Fruit fly (Drosophila melanogaster) whole organism, embryonic: ENCODE results near the gene Dr.

Experiments
- BtbVII ChIP-seq: fragments of 200-800 bp; sonication (Bioruptor generic); optimal IDR thresholded peaks from 3 replicates; lab custom pipeline; 2017; ENCODE audit warnings: missing biosample characterization, mild to moderate bottlenecking, missing genetic modification characterization
- CG10366 ChIP-seq: fragments of 200-800 bp; sonication (Bioruptor generic); IDR thresholded peaks from 2 replicates; pipeline ENCODE4 v1.3.6; 2022; ENCODE audit warnings: missing biosample characterization, missing genetic modification characterization
- CG15269 ChIP-seq: fragments of 200-800 bp; sonication (Bioruptor generic); optimal IDR thresholded peaks from 2 replicates; lab custom pipeline; 2018; ENCODE audit warnings: missing biosample characterization, mild to moderate bottlenecking, missing genetic modification characterization, moderate library complexity
- CG15479 ChIP-seq: fragments of 200-800 bp; sonication (Bioruptor generic); optimal IDR thresholded peaks from 3 replicates; lab custom pipeline; 2019; ENCODE audit warnings: missing biosample characterization, mild to moderate bottlenecking, missing genetic modification characterization, moderate library complexity
- CG17912 ChIP-seq: fragments of 200-800 bp; sonication (Bioruptor generic); optimal IDR thresholded peaks from 2 replicates; lab custom pipeline; 2018; ENCODE audit warnings: missing biosample characterization, mild to moderate bottlenecking, missing genetic modification characterization
- CG30431 ChIP-seq: fragments of 200-800 bp; sonication (Bioruptor generic); optimal IDR thresholded peaks from 2 replicates; lab custom pipeline; 2017; ENCODE audit warnings: missing biosample characterization, missing genetic modification characterization
- CG7963 ChIP-seq: fragments of 200-800 bp; sonication (Bioruptor generic); IDR thresholded peaks from 3 replicates; pipeline ENCODE4 v1.3.6; 2022; ENCODE audit warnings: missing biosample characterization, missing genetic modification characterization; ENCODE audit not compliant: partially characterized antibody
- CG7987 ChIP-seq: fragments of 200-800 bp; sonication (Bioruptor generic); optimal IDR thresholded peaks from 2 replicates; lab custom pipeline; 2018; ENCODE audit warnings: missing biosample characterization, mild to moderate bottlenecking, missing genetic modification characterization, moderate library complexity
- CG8281 ChIP-seq: fragments of 200-800 bp; sonication (Bioruptor generic); optimal IDR thresholded peaks from 2 replicates; lab custom pipeline; 2018; ENCODE audit warnings: missing biosample characterization, mild to moderate bottlenecking, missing genetic modification characterization, moderate library complexity
- CG9876 ChIP-seq: fragments of 200-800 bp; sonication (Bioruptor generic); optimal IDR thresholded peaks from 2 replicates; lab custom pipeline; 2016; ENCODE audit warnings: missing biosample characterization, missing genetic modification characterization
- CrebB ChIP-seq: fragments of 200-800 bp; sonication (Bioruptor generic); optimal IDR thresholded peaks from 3 replicates; lab custom pipeline; 2018; ENCODE audit warnings: missing biosample characterization, mild to moderate bottlenecking, missing genetic modification characterization
- D ChIP-seq, 2 experiments: fragments of 200-800 bp in 1 of 2; fragments of >200 bp in 1 of 2; sonication (Bioruptor generic) in 1 of 2; optimal IDR thresholded peaks; 2 replicates in 1 of 2; 3 replicates in 1 of 2; lab custom pipeline; 2017; ENCODE audit warnings: mild to moderate bottlenecking in 1 of 2, missing biosample characterization in 1 of 2, missing genetic modification characterization in 1 of 2, missing genetic modification reagents in 1 of 2
- D19A ChIP-seq: fragments of 200-800 bp; optimal IDR thresholded peaks from 3 replicates; lab custom pipeline; 2019; ENCODE audit warnings: missing biosample characterization, mild to moderate bottlenecking, missing genetic modification characterization, moderate library complexity
- Med ChIP-seq: fragments of 200-800 bp; sonication (Bioruptor generic); peaks from one replicate; lab custom pipeline; 2016; ENCODE audit warnings: missing biosample characterization, missing genetic modification characterization, mild to moderate bottlenecking, inconsistent platforms, moderate library complexity
- Optix ChIP-seq: fragments of 200-800 bp; sonication (Bioruptor generic); IDR thresholded peaks from 3 replicates; pipeline ENCODE4 v1.3.6; 2022; ENCODE audit warnings: missing biosample characterization, missing genetic modification characterization
- Sry-β ChIP-seq: fragments of 200-800 bp; sonication (Bioruptor generic); optimal IDR thresholded peaks from 2 replicates; lab custom pipeline; 2018; ENCODE audit warnings: missing biosample characterization, mild to moderate bottlenecking, missing genetic modification characterization, moderate library complexity
- Ssrp ChIP-seq: fragments of 200-800 bp; sonication (Bioruptor generic); optimal IDR thresholded peaks from 2 replicates; lab custom pipeline; 2018; ENCODE audit warnings: missing biosample characterization, mild to moderate bottlenecking, missing genetic modification characterization, moderate library complexity
- ac ChIP-seq: fragments of 200-800 bp; sonication (Bioruptor generic); optimal IDR thresholded peaks from 3 replicates; lab custom pipeline; 2017; ENCODE audit warnings: missing biosample characterization, mild to moderate bottlenecking, missing genetic modification characterization
- al ChIP-seq: fragments of 200-800 bp; sonication (Bioruptor generic); IDR thresholded peaks from 2 replicates; pipeline ENCODE4 v1.3.6; 2022; ENCODE audit warnings: missing biosample characterization, missing genetic modification characterization
- ash1 ChIP-seq: fragments of 200-800 bp; sonication (Bioruptor generic); optimal IDR thresholded peaks from 2 replicates; lab custom pipeline; 2018; ENCODE audit warnings: missing biosample characterization, mild to moderate bottlenecking, missing genetic modification characterization
- h ChIP-seq: fragments of >200 bp; optimal IDR thresholded peaks from 2 replicates; lab custom pipeline; 2017
- ham ChIP-seq: fragments of 200-800 bp; sonication (Bioruptor generic); IDR thresholded peaks from 2 replicates; pipeline ENCODE4 v1.3.6; 2022; ENCODE audit warnings: missing biosample characterization, missing genetic modification characterization
- insv ChIP-seq, 2 experiments: fragments of 200-800 bp; sonication (Bioruptor generic); optimal IDR thresholded peaks; 3 replicates each; lab custom pipeline; 2016 to 2018; ENCODE audit warnings: missing biosample characterization in 2 of 2, missing genetic modification characterization in 2 of 2
- lmd ChIP-seq: fragments of 200-800 bp; sonication (Bioruptor generic); IDR thresholded peaks from 2 replicates; pipeline ENCODE4 v1.3.6; 2022; ENCODE audit warnings: missing biosample characterization, missing genetic modification characterization
- luna ChIP-seq: fragments of 200-800 bp; sonication (Bioruptor generic); optimal IDR thresholded peaks from 2 replicates; lab custom pipeline; 2016; ENCODE audit warnings: missing biosample characterization, missing genetic modification characterization
- mld ChIP-seq: fragments of 200-800 bp; sonication (Bioruptor generic); IDR thresholded peaks from 3 replicates; pipeline ENCODE4 v1.3.6; 2022; ENCODE audit warnings: missing biosample characterization, missing genetic modification characterization; ENCODE audit not compliant: partially characterized antibody
- nerfin-2 ChIP-seq: fragments of 200-800 bp; sonication (Bioruptor generic); IDR thresholded peaks from 2 replicates; pipeline ENCODE4 v1.3.6; 2022; ENCODE audit warnings: missing biosample characterization, missing genetic modification characterization; ENCODE audit not compliant: partially characterized antibody
- pfk ChIP-seq: fragments of 200-800 bp; sonication (Bioruptor generic); optimal IDR thresholded peaks from 2 replicates; lab custom pipeline; 2018; ENCODE audit warnings: missing biosample characterization, mild to moderate bottlenecking, missing genetic modification characterization, moderate library complexity
- pho ChIP-seq: fragments of 200-800 bp; sonication (Bioruptor generic); optimal IDR thresholded peaks from 2 replicates; lab custom pipeline; 2016; ENCODE audit warnings: missing biosample characterization, missing genetic modification characterization
- sens ChIP-seq: fragments of 200-800 bp; sonication (Bioruptor generic); peaks from one replicate; lab custom pipeline; 2016; ENCODE audit warnings: missing biosample characterization, missing genetic modification characterization
- sisA ChIP-seq: fragments of 200-800 bp; sonication (Bioruptor generic); IDR thresholded peaks from 2 replicates; pipeline ENCODE4 v1.3.6; 2022; ENCODE audit warnings: missing biosample characterization, missing genetic modification characterization
- tin ChIP-seq: fragments of 200-800 bp; sonication (Bioruptor generic); optimal IDR thresholded peaks from 3 replicates; lab custom pipeline; 2016; ENCODE audit warnings: missing biosample characterization, missing genetic modification characterization
- tll ChIP-seq, 2 experiments: fragments of 200-800 bp in 1 of 2; fragments of >200 bp in 1 of 2; sonication (Bioruptor generic) in 1 of 2; optimal IDR thresholded peaks; 2 replicates each; lab custom pipeline; 2017 to 2019; ENCODE audit warnings: missing biosample characterization in 2 of 2, missing genetic modification characterization in 2 of 2, mild to moderate bottlenecking in 1 of 2, moderate library complexity in 1 of 2
- trh ChIP-seq: fragments of 200-800 bp; sonication (Bioruptor generic); optimal IDR thresholded peaks from 2 replicates; lab custom pipeline; 2016; ENCODE audit warnings: missing biosample characterization, missing genetic modification characterization
- zen ChIP-seq: fragments of 200-800 bp; sonication (Bioruptor generic); optimal IDR thresholded peaks from 3 replicates; lab custom pipeline; 2018; ENCODE audit warnings: missing biosample characterization, mild to moderate bottlenecking, missing genetic modification characterization, moderate library complexity
- zen2 ChIP-seq: fragments of 200-800 bp; sonication (Bioruptor generic); IDR thresholded peaks from 3 replicates; pipeline ENCODE4 v1.3.6; 2022; ENCODE audit warnings: missing biosample characterization, missing genetic modification characterization; ENCODE audit not compliant: partially characterized antibody

Dr gene

dm6 chr3R:29584266-29584665 lies 28.1 kb downstream of the Dr start (continued):
- TF ChIP-seq sisA (GFP tag; lab: Robert Waterston, UW), result peak; percentile 26; the same call in 1 of the 2 replicates
- TF ChIP-seq, all 482 proteins: peak for 28

- TF ChIP-seq CG7987 (no peak), D19A (tag; lab: Kevin White, UChicago) (peak; percentile 55), Med (GFP tag; lab: Kevin White, UChicago) (peak; percentile 32), sens (GFP tag; lab: Kevin White, UChicago) (peak; percentile 51)
Observed at dm6 chr3R:29585015-29585701, 29.0 kb downstream of the Dr start.

dm6 chr3R:29586743-29587142 lies 30.6 kb downstream of the Dr start:
- peak in 1 of 2 experiments; percentile 80 for TF ChIP-seq tll (GFP tag; optimal IDR thresholded peaks at IDR 0.05; lab: Kevin White, UChicago)
- no peak for TF ChIP-seq nerfin-2 (GFP tag; lab: Robert Waterston, UW)
- TF ChIP-seq zen (tag; lab: Kevin White, UChicago), result peak; percentile 53

- TF ChIP-seq CG7963, result no peak
- TF ChIP-seq, all 482 proteins: peak for 0
Observed at dm6 chr3R:29588004-29588403, 31.8 kb downstream of the Dr start, which contains the start of gene CG7567. Gene CG7567, minus strand, starts transcription at chr3R:29588104.

- TF ChIP-seq Optix (GFP tag; lab: Robert Waterston, UW) (0 out of 3 replicates have a peak, but pooled peaks have one; percentile 9), CG15479 (GFP tag; lab: Kevin White, UChicago) (no peak), ac (GFP tag; lab: Kevin White, UChicago) (no peak)
Observed at dm6 chr3R:29589662-29590061, 33.5 kb downstream of the Dr start, which contains the start of gene CG11470. Gene CG11470, minus strand, starts transcription at chr3R:29589762.

dm6 chr3R:29590806-29591205 lies 34.6 kb downstream of the Dr start, which contains the start of gene CG31041:
Gene CG31041, minus strand, starts transcription at chr3R:29590906.
- peak; percentile 35 for TF ChIP-seq CG8281 (tag; lab: Kevin White, UChicago)
- no peak for TF ChIP-seq luna (GFP tag; lab: Kevin White, UChicago)

- no peak for TF ChIP-seq lmd (GFP tag; lab: Robert Waterston, UW)
- TF ChIP-seq ham, result no peak
- peak; percentile 17 for TF ChIP-seq CG9876 (GFP tag; lab: Kevin White, UChicago)
- TF ChIP-seq trh (GFP tag; lab: Kevin White, UChicago), result no peak
- TF ChIP-seq tin (GFP tag; lab: Kevin White, UChicago), result peak; percentile 51
- TF ChIP-seq pfk (GFP tag; lab: Kevin White, UChicago), result no peak
- TF ChIP-seq CG10366 (GFP tag; lab: Robert Waterston, UW), result no peak
- TF ChIP-seq BtbVII (GFP tag; lab: Kevin White, UChicago), result no peak
- no peak for TF ChIP-seq CG17912 (GFP tag; lab: Kevin White, UChicago)
- TF ChIP-seq al (GFP tag; lab: Robert Waterston, UW), result no peak
- TF ChIP-seq h, result no peak
- no peak for TF ChIP-seq pho (GFP tag; lab: Kevin White, UChicago)
- no peak for TF ChIP-seq Ssrp
- TF ChIP-seq mld (GFP tag; lab: Robert Waterston, UW), result peak; percentile 96
- TF ChIP-seq insv (GFP tag; optimal IDR thresholded peaks at IDR 0.05; lab: Kevin White, UChicago), result peak in 1 of 2 experiments; percentile 28
- TF ChIP-seq Sry-β (GFP tag; lab: Kevin White, UChicago), result no peak
- TF ChIP-seq CrebB (tag; lab: Kevin White, UChicago), result peak; percentile 26
- no peak for TF ChIP-seq CG15269 (tag; lab: Kevin White, UChicago)
- peak; percentile 93 for TF ChIP-seq zen2
- TF ChIP-seq D (optimal IDR thresholded peaks at IDR 0.05; lab: Kevin White, UChicago), result no peak
- TF ChIP-seq D (GFP tag; optimal IDR thresholded peaks at IDR 0.05; lab: Kevin White, UChicago), result no peak
- TF ChIP-seq CG30431 (GFP tag; lab: Kevin White, UChicago), result no peak
- no peak for TF ChIP-seq ash1
Observed at dm6 chr3R:29591481-29592138, 35.4 kb downstream of the Dr start, which contains the start of gene alph. Gene alph, plus strand, starts transcription at chr3R:29591831.
